Fruit fly (Drosophila melanogaster): ENCODE data around the gene vret.

The vret gene

DNA sequence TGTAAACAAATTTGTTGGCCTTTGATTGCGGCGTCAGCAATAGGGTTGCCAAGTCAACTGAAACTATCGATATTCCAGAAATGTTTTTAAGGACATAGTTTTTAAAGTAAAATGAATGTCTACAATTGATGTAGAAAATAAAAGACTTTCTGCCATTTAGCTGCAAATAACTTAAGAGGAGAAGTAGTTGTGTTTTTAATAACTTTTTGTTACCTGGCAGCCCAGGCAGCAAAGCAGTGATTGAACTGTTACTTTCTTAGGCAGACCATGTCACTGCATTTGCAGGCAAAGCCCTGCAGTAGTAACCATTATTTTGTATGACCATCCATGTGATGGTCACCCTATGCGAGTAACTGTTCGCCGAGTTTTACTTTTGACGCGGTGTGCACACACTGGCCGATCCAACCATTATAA is 5.2 kb upstream of the vret start, which contains the start of the genes rumi, CG7029 and Usp12-46 (continued):
- TF ChIP-seq ftz-f1 (GFP tag; optimal IDR thresholded peaks at IDR 0.05): peak; percentile 56
- peak; percentile 93 for TF ChIP-seq slbo (GFP tag; IDR thresholded peaks at IDR 0.05)
- TF ChIP-seq grau (tag; optimal IDR thresholded peaks at IDR 0.05): peak; percentile 87
- peak; percentile 76 for TF ChIP-seq bcd (GFP tag; optimal IDR thresholded peaks at IDR 0.05)
- peak; percentile 90 for TF ChIP-seq maf-S (GFP tag; optimal IDR thresholded peaks at IDR 0.05)
- TF ChIP-seq CG12236 (GFP tag; optimal IDR thresholded peaks at IDR 0.05): peak; percentile 77
- peak; percentile 60; the same call in 2 of the 3 replicates for TF ChIP-seq CG7357 (GFP tag; IDR thresholded peaks at IDR 0.05)
- peak; percentile 67 for TF ChIP-seq CG4707 (GFP tag; optimal IDR thresholded peaks at IDR 0.05)
- TF ChIP-seq tio (GFP tag; optimal IDR thresholded peaks at IDR 0.05): no peak
- TF ChIP-seq CG9817 (tag; optimal IDR thresholded peaks at IDR 0.05): peak; percentile 89
- TF ChIP-seq psq (GFP tag; optimal IDR thresholded peaks at IDR 0.05): peak; percentile 64
- TF ChIP-seq bowl (GFP tag; IDR thresholded peaks at IDR 0.05): peak; percentile 66; the same call in 1 of the 2 replicates
- TF ChIP-seq Opbp (GFP tag; IDR thresholded peaks at IDR 0.05; ENCODE audit: partially characterized antibody): peak; percentile 61
- TF ChIP-seq CG8388 (GFP tag; optimal IDR thresholded peaks at IDR 0.05): peak; percentile 86
- no peak for TF ChIP-seq hkb (optimal IDR thresholded peaks at IDR 0.05)
- TF ChIP-seq hkb (GFP tag; IDR thresholded peaks at IDR 0.05): peak; percentile 79
- TF ChIP-seq Deaf1 (tag; optimal IDR thresholded peaks at IDR 0.05): no peak
- TF ChIP-seq gcm2 (GFP tag; optimal IDR thresholded peaks at IDR 0.05): peak; percentile 67
- TF ChIP-seq Gsc (GFP tag; IDR thresholded peaks at IDR 0.05): peak; percentile 55
- peak; percentile 66 for TF ChIP-seq CG2202 (tag; optimal IDR thresholded peaks at IDR 0.05)
- TF ChIP-seq CG5953 (GFP tag; IDR thresholded peaks at IDR 0.05): peak; percentile 77
- peak; percentile 85 for TF ChIP-seq sisA (GFP tag; IDR thresholded peaks at IDR 0.05)
- TF ChIP-seq CG1792 (GFP tag; optimal IDR thresholded peaks at IDR 0.05): peak; percentile 57
- peak; percentile 73 for TF ChIP-seq CG13296 (GFP tag; optimal IDR thresholded peaks at IDR 0.05)
- TF ChIP-seq Rx (GFP tag; IDR thresholded peaks at IDR 0.05): peak; percentile 80
- peak; percentile 81 for TF ChIP-seq Ada2b (GFP tag; IDR thresholded peaks at IDR 0.05)
- TF ChIP-seq salm (tag; optimal IDR thresholded peaks at IDR 0.05): peak; percentile 69
- TF ChIP-seq croc (GFP tag; conservative IDR thresholded peaks at IDR 0.05): peak; percentile 60
- TF ChIP-seq Asciz (GFP tag; optimal IDR thresholded peaks at IDR 0.05): peak; percentile 44
- no peak for TF ChIP-seq Jarid2 (GFP tag; optimal IDR thresholded peaks at IDR 0.05)
- peak; percentile 43; the same call in 1 of the 2 replicates for TF ChIP-seq aop (GFP tag; IDR thresholded peaks at IDR 0.05)
- no peak for TF ChIP-seq dmrt99B (tag; optimal IDR thresholded peaks at IDR 0.05)
- 0 out of 2 replicates have a peak, but pooled peaks have one; percentile 10 for TF ChIP-seq crol (GFP tag; IDR thresholded peaks at IDR 0.05)
- peak; percentile 80 for TF ChIP-seq tgo (GFP tag; IDR thresholded peaks at IDR 0.05)
- TF ChIP-seq Dll (GFP tag; IDR thresholded peaks at IDR 0.05; ENCODE audit: partially characterized antibody): peak; percentile 89
- TF ChIP-seq slp2 (GFP tag; optimal IDR thresholded peaks at IDR 0.05): peak; percentile 87
- peak; percentile 88 for TF ChIP-seq CG12155 (GFP tag; optimal IDR thresholded peaks at IDR 0.05)
- TF ChIP-seq CG2889 (GFP tag; IDR thresholded peaks at IDR 0.05): peak; percentile 79
- peak; percentile 92 for TF ChIP-seq Xbp1 (GFP tag; optimal IDR thresholded peaks at IDR 0.05)
- TF ChIP-seq ac (GFP tag; optimal IDR thresholded peaks at IDR 0.05): peak; percentile 23
- TF ChIP-seq Lhr (GFP tag; optimal IDR thresholded peaks at IDR 0.05): peak; percentile 76
- TF ChIP-seq CG6683 (GFP tag; optimal IDR thresholded peaks at IDR 0.05): peak; percentile 43
- peak; percentile 71 for TF ChIP-seq NC2α (GFP tag; optimal IDR thresholded peaks at IDR 0.05)
- peak; percentile 77; the same call in 1 of the 3 replicates for TF ChIP-seq so (GFP tag; IDR thresholded peaks at IDR 0.05)
- peak; percentile 87 for TF ChIP-seq CG9609 (GFP tag; optimal IDR thresholded peaks at IDR 0.05)
- peak; percentile 67 for TF ChIP-seq CG3838 (GFP tag; optimal IDR thresholded peaks at IDR 0.05)
- peak; percentile 92 for TF ChIP-seq CG3847 (GFP tag; IDR thresholded peaks at IDR 0.05)
- TF ChIP-seq chif (GFP tag; optimal IDR thresholded peaks at IDR 0.05): peak; percentile 87 to 93
- TF ChIP-seq CG12104 (GFP tag; optimal IDR thresholded peaks at IDR 0.05): peak; percentile 20
- TF ChIP-seq bsh (GFP tag; optimal IDR thresholded peaks at IDR 0.05): peak in 1 of 2 experiments; percentile 88
- TF ChIP-seq D19B (GFP tag; optimal IDR thresholded peaks at IDR 0.05): peak; percentile 58

Measured in whole organism, embryonic.